Fruit fly (Drosophila melanogaster): ENCODE results near the gene Ho.

The Ho gene

DNA sequence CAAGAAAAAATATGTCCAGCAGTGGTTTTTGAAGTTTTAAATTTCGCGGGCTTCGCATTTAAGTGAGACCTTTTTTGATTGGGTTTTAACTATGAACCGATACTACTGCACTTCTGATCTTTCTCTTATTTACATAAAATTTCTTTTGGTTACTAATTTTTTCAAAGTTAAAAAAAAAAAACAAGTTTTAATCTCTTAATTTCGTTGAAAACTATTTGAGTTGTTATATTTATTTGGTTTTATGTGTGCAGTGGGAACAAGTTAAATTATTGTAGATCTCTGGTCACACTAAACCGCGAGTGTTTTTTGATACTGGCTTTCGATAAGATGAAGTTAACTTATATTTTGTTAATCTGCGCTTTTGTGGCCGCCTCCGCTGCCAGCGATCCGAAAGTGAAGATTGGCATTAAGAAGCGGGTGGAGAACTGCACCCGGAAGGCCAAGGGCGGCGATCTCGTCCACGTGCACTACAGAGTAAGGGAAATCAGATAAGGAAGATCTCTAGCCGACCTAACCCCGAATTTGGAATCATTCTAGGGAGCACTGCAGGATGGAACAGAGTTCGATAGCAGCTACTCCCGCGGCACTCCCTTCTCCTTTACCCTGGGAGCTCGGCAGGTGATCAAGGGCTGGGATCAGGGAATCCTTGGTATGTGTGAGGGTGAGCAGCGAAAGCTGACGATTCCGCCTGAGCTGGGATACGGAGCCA is 5.4 kb upstream of the Ho start, which contains the start of gene CG14715 (continued):
- TF ChIP-seq CG8319 (GFP tag; optimal IDR thresholded peaks at IDR 0.05) (no peak), CG34406 (GFP tag; optimal IDR thresholded peaks at IDR 0.05) (no peak), Sox14 (GFP tag; optimal IDR thresholded peaks at IDR 0.05) (peak; percentile 64), CG16779 (tag; optimal IDR thresholded peaks at IDR 0.05) (no peak), Hr38 (GFP tag; optimal IDR thresholded peaks at IDR 0.05) (no peak), CG6276 (GFP tag; optimal IDR thresholded peaks at IDR 0.05) (no peak), Eip75B (GFP tag; optimal IDR thresholded peaks at IDR 0.05) (peak; percentile 27), Ets21C (GFP tag; optimal IDR thresholded peaks at IDR 0.05) (peak; percentile 19), topi (GFP tag; optimal IDR thresholded peaks at IDR 0.05) (peak; percentile 44), CG15336 (GFP tag; IDR thresholded peaks at IDR 0.05) (no peak), lz (GFP tag; optimal IDR thresholded peaks at IDR 0.05) (peak; percentile 47), CG3032 (tag; optimal IDR thresholded peaks at IDR 0.05) (peak; percentile 22), dac (GFP tag; optimal IDR thresholded peaks at IDR 0.05) (no peak)

DNA sequence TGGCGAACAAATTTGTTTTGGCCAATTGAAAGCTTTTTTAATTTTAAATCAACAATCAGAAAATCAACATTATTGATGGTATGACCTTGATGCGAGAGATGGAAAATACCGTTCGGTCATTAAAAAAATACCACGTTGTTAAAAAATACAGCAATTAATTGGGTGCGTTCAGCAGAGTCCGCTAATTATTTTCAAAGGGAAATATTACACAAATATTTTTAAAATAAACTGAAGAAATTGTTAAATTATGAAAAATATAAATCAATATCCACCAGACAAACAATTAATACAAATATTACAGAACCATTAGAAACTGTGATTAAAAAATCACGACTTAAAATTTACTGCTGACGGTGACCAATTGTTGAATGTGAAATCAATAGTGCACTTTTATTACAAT is 1.5 kb upstream of the Ho start, which contains the start of gene CG18476:
Gene CG18476 (minus strand): TSS at position 101 of the 400 bp plus-strand sequence.
- TF ChIP-seq Eip93F (GFP tag; optimal IDR thresholded peaks at IDR 0.05) = peak; percentile 3
- TF ChIP-seq CG6808 (GFP tag; optimal IDR thresholded peaks at IDR 0.05) = peak; percentile 84
- no peak for TF ChIP-seq Sox102F (GFP tag; optimal IDR thresholded peaks at IDR 0.05)
- TF ChIP-seq lz (GFP tag; optimal IDR thresholded peaks at IDR 0.05) = peak; percentile 91
- peak; percentile 83 for TF ChIP-seq spab (GFP tag; optimal IDR thresholded peaks at IDR 0.05)
- peak; percentile 90 for TF ChIP-seq topi (GFP tag; optimal IDR thresholded peaks at IDR 0.05)
- no peak for TF ChIP-seq Eip75B (GFP tag; optimal IDR thresholded peaks at IDR 0.05)
- peak; percentile 91 for TF ChIP-seq cyc (GFP tag; optimal IDR thresholded peaks at IDR 0.05)
- TF ChIP-seq Blimp-1 (GFP tag; optimal IDR thresholded peaks at IDR 0.05) = peak; percentile 77
- peak; percentile 95 for TF ChIP-seq Gug (GFP tag; IDR thresholded peaks at IDR 0.05)
- peak; percentile 27 for TF ChIP-seq CG6854 (GFP tag; optimal IDR thresholded peaks at IDR 0.05)
- peak; percentile 88 for TF ChIP-seq Hr39 (GFP tag; optimal IDR thresholded peaks at IDR 0.05)
- TF ChIP-seq salr (GFP tag; optimal IDR thresholded peaks at IDR 0.05) = peak in 1 of 2 experiments; percentile 81
- TF ChIP-seq pdm3 (GFP tag; optimal IDR thresholded peaks at IDR 0.05) = peak; percentile 94
- TF ChIP-seq fkh (GFP tag; optimal IDR thresholded peaks at IDR 0.05) = peak; percentile 92
- TF ChIP-seq svp (GFP tag) = peak; percentile 96
- TF ChIP-seq OdsH (GFP tag; optimal IDR thresholded peaks at IDR 0.05) = peak; percentile 91
- TF ChIP-seq CG3032 (tag; optimal IDR thresholded peaks at IDR 0.05) = peak; percentile 97
- TF ChIP-seq CG3919 (GFP tag; optimal IDR thresholded peaks at IDR 0.05) = peak; percentile 91
- TF ChIP-seq vri (GFP tag; optimal IDR thresholded peaks at IDR 0.05) = peak; percentile 59
- TF ChIP-seq fd85E (GFP tag; optimal IDR thresholded peaks at IDR 0.05) = peak; percentile 6
- peak; percentile 87 for TF ChIP-seq CG11762 (GFP tag; optimal IDR thresholded peaks at IDR 0.05; ENCODE audit: insufficient read depth)
- peak; percentile 75 for TF ChIP-seq CG8319 (GFP tag; optimal IDR thresholded peaks at IDR 0.05)
- peak; percentile 92 for TF ChIP-seq Hr4 (GFP tag; optimal IDR thresholded peaks at IDR 0.05)
- peak in 1 of 2 experiments; percentile 90 for TF ChIP-seq ss (GFP tag; optimal IDR thresholded peaks at IDR 0.05)
- peak; percentile 95 for TF ChIP-seq CG8119 (GFP tag; IDR thresholded peaks at IDR 0.05)
- TF ChIP-seq achi (GFP tag; optimal IDR thresholded peaks at IDR 0.05) = peak; percentile 88
- peak; percentile 91 for TF ChIP-seq Smox (GFP tag; optimal IDR thresholded peaks at IDR 0.05)
- peak; percentile 98 for TF ChIP-seq eg (GFP tag; IDR thresholded peaks at IDR 0.05)
- TF ChIP-seq CG15336 (GFP tag; IDR thresholded peaks at IDR 0.05) = peak; percentile 92
- peak; percentile 91 for TF ChIP-seq CG31627 (GFP tag; optimal IDR thresholded peaks at IDR 0.05)
- TF ChIP-seq CG1621 (tag; optimal IDR thresholded peaks at IDR 0.05) = peak; percentile 86
- peak; percentile 88 for TF ChIP-seq CG6792 (GFP tag; optimal IDR thresholded peaks at IDR 0.05)
- peak; percentile 93 for TF ChIP-seq CG10669 (GFP tag; optimal IDR thresholded peaks at IDR 0.05)
- TF ChIP-seq CG11294 (GFP tag; IDR thresholded peaks at IDR 0.05) = peak; percentile 91
- TF ChIP-seq dsx (GFP tag; optimal IDR thresholded peaks at IDR 0.05; ENCODE audit: poor library complexity, severe bottlenecking) = peak; percentile 94
- TF ChIP-seq Ets96B (tag; optimal IDR thresholded peaks at IDR 0.05) = peak; percentile 95
- peak; percentile 88 for TF ChIP-seq CG8632 (GFP tag; optimal IDR thresholded peaks at IDR 0.05)
- TF ChIP-seq Met (GFP tag; optimal IDR thresholded peaks at IDR 0.05) = peak; percentile 87
- peak; percentile 87 for TF ChIP-seq Sox15 (GFP tag; optimal IDR thresholded peaks at IDR 0.05)
- peak; percentile 89 for TF ChIP-seq Lpt (GFP tag; optimal IDR thresholded peaks at IDR 0.05)
- peak; percentile 82 for TF ChIP-seq Ets21C (GFP tag; optimal IDR thresholded peaks at IDR 0.05)
